Fruit fly (Drosophila melanogaster): Measurements from ENCODE around the gene Septin4.
A peak's percentile ranks its signal among the peaks of the same experiment; 100 is the strongest.

The Septin4 gene

DNA sequence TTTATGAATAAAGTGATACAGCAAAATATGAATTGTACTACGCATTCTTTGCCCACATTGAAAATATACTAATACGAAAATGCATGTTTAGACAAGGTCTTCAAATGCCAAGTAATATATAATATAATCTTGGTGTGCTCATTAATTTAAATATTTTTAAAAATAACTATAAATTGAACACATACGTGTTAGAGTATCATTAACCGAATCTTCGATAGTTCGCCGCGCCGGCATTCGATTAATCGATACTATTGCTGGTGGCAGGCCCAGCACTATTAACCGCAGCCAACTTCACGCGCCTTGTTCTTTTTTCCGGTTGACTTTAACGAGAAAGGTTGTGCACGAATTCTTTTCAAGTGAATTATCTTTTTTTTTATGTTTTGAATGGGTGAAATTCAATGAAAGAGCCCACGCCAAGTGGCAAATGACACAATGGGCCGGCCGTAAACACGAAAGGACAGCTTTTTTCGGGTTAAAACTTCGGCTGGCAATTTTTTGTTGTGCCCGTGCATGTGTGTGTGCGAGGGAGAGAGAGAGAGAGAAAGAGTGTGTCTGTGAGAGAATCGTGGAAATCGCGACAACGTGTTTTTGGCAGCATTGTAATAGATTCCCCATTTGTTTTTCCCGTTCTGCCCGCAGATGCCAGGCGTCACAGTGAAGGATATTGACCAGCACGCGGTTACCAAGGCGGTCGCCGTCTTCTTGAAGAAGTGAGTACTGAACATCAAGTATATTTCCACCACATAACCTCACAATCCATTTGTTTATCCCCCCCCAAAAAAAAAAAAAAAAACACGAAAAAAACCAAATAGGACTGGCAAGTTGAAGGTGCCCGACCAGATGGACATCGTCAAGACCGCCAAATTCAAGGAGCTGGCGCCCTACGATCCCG, 57.1 kb downstream of the Septin4 start, which contains the start of gene RpS19a (continued):
- TF ChIP-seq HHEX (GFP tag; optimal IDR thresholded peaks at IDR 0.05) (peak; percentile 91), Sox102F (GFP tag; optimal IDR thresholded peaks at IDR 0.05) (peak; percentile 36), cad (GFP tag; optimal IDR thresholded peaks at IDR 0.05) (no peak), Ada2b (GFP tag; IDR thresholded peaks at IDR 0.05) (peak; percentile 34; the same call in 1 of the 2 replicates), Atf6 (GFP tag; IDR thresholded peaks at IDR 0.05) (peak; percentile 69), Hr51 (GFP tag; optimal IDR thresholded peaks at IDR 0.05) (peak; percentile 49 to 50), dimm (GFP tag; IDR thresholded peaks at IDR 0.05) (0 out of 2 replicates have a peak, but pooled peaks have one; percentile 20), zen2 (GFP tag; IDR thresholded peaks at IDR 0.05; ENCODE audit: partially characterized antibody) (no peak; the same call in 2 of the 3 replicates), sug (tag; optimal IDR thresholded peaks at IDR 0.05) (peak; percentile 78), CG4707 (GFP tag; optimal IDR thresholded peaks at IDR 0.05) (peak; percentile 88), tx (GFP tag; optimal IDR thresholded peaks at IDR 0.05) (no peak), stc (GFP tag; IDR thresholded peaks at IDR 0.05) (peak; percentile 64), vnd (GFP tag; IDR thresholded peaks at IDR 0.05; ENCODE audit: partially characterized antibody) (0 out of 3 replicates have a peak, but pooled peaks have one; percentile 54), CG10654 (GFP tag; optimal IDR thresholded peaks at IDR 0.05) (peak; percentile 12), toy (GFP tag; IDR thresholded peaks at IDR 0.05) (peak; percentile 26; the same call in 1 of the 2 replicates), sr (GFP tag; IDR thresholded peaks at IDR 0.05) (peak; percentile 71; the same call in 2 of the 3 replicates), stwl (tag; optimal IDR thresholded peaks at IDR 0.05) (peak; percentile 21), Fer3 (tag; optimal IDR thresholded peaks at IDR 0.05) (peak; percentile 83), D19A (tag; optimal IDR thresholded peaks at IDR 0.05) (peak; percentile 48), CG10565 (GFP tag; optimal IDR thresholded peaks at IDR 0.05) (no peak), kay (GFP tag; optimal IDR thresholded peaks at IDR 0.05) (no peak), Hand (GFP tag; optimal IDR thresholded peaks at IDR 0.05) (peak; percentile 88), Dref (GFP tag; IDR thresholded peaks at IDR 0.05) (peak; percentile 75), Sry-β (GFP tag; optimal IDR thresholded peaks at IDR 0.05) (peak; percentile 44), trem (tag; optimal IDR thresholded peaks at IDR 0.05) (peak; percentile 87), Neu2 (GFP tag; optimal IDR thresholded peaks at IDR 0.05; ENCODE audit: borderline replicate concordance) (peak; percentile 21), HLH54F (GFP tag; optimal IDR thresholded peaks at IDR 0.05) (peak; percentile 16), prd (optimal IDR thresholded peaks at IDR 0.05) (no peak), prd (GFP tag; IDR thresholded peaks at IDR 0.05) (peak; percentile 47; the same call in 2 of the 3 replicates), shn (GFP tag; optimal IDR thresholded peaks at IDR 0.05) (peak; percentile 66), yki (optimal IDR thresholded peaks at IDR 0.05) (no peak), CG15269 (tag; optimal IDR thresholded peaks at IDR 0.05) (peak; percentile 74), Max (GFP tag; optimal IDR thresholded peaks at IDR 0.05) (peak; percentile 42), sqz (GFP tag; optimal IDR thresholded peaks at IDR 0.05) (peak; percentile 87), Adf1 (GFP tag; IDR thresholded peaks at IDR 0.05) (no peak), Side (GFP tag; optimal IDR thresholded peaks at IDR 0.05) (peak; percentile 65), tap (tag; optimal IDR thresholded peaks at IDR 0.05) (peak; percentile 50), Hr3 (GFP tag; optimal IDR thresholded peaks at IDR 0.05) (no peak), CG12155 (GFP tag; optimal IDR thresholded peaks at IDR 0.05) (peak; percentile 27), corto (GFP tag; optimal IDR thresholded peaks at IDR 0.05) (peak; percentile 2), C15 (GFP tag; IDR thresholded peaks at IDR 0.05) (peak; percentile 68; the same call in 1 of the 3 replicates), bigmax (GFP tag; optimal IDR thresholded peaks at IDR 0.05) (peak; percentile 87), CG4730 (GFP tag; IDR thresholded peaks at IDR 0.05) (peak; percentile 60), pan (optimal IDR thresholded peaks at IDR 0.05) (no peak), pan (GFP tag; optimal IDR thresholded peaks at IDR 0.05 in 1 of 2, IDR thresholded peaks at IDR 0.05 in 1 of 2) (peak in 1 of 2 experiments; percentile 72), ro (GFP tag; IDR thresholded peaks at IDR 0.05) (no peak; the same call in 1 of the 2 replicates), pzg (GFP tag; optimal IDR thresholded peaks at IDR 0.05) (no peak), CG8388 (GFP tag; optimal IDR thresholded peaks at IDR 0.05) (peak; percentile 49), danr (GFP tag; IDR thresholded peaks at IDR 0.05) (0 out of 2 replicates have a peak, but pooled peaks have one; percentile 14)

Data from whole organism, embryonic.